Worm (Caenorhabditis elegans) whole organism, L4 larva: Measurements from ENCODE around the gene Y75B12B.11.

ENCODE experiments used
- ama-1 ChIP-seq: fragments of 150-350 bp; optimal IDR thresholded peaks from 2 replicates; lab custom pipeline; 2014; ENCODE audit warnings: inconsistent platforms, mixed read lengths
- daf-12 ChIP-seq: fragments of 150-350 bp; optimal IDR thresholded peaks from 2 replicates; lab custom pipeline; 2014; ENCODE audit warnings: missing biosample characterization, missing genetic modification reagents, missing genetic modification characterization
- lsy-2 ChIP-seq, 2 experiments: fragments of 150-350 bp in 1 of 2; sonication (generic microtip) in 1 of 2; optimal IDR thresholded peaks; 2 replicates each; lab custom pipeline; 2014 to 2017; ENCODE audit warnings: missing biosample characterization in 2 of 2, missing genetic modification characterization in 2 of 2
- mdl-1 ChIP-seq, 2 experiments: fragments of 150-350 bp in 1 of 2; sonication (generic microtip) in 1 of 2; optimal IDR thresholded peaks; 2 replicates each; lab custom pipeline; 2014 to 2017; ENCODE audit warnings: missing biosample characterization in 2 of 2, missing genetic modification characterization in 2 of 2
- unc-62 ChIP-seq, 3 experiments: fragments of 150-350 bp in 1 of 3; sonication (generic microtip); optimal IDR thresholded peaks in 2 of 3; peaks in 1 of 3; 1 replicate in 1 of 3; 2 replicates in 2 of 3; lab custom pipeline; 2014 to 2017; ENCODE audit warnings: missing biosample characterization in 3 of 3, missing genetic modification characterization in 3 of 3, missing genetic modification reagents in 3 of 3, missing genotype in 1 of 3
- zfp-3 ChIP-seq: fragments of 200-800 bp; sonication (Bioruptor generic); conservative IDR thresholded peaks from 2 replicates; pipeline ENCODE4 v1.3.6; 2022; ENCODE audit warnings: missing genetic modification reagents, missing genetic modification characterization, missing compliant biosample characterization

- TF ChIP-seq zfp-3 (GFP tag; lab: Robert Waterston, UW) (no peak), lsy-2 (tag; optimal IDR thresholded peaks at IDR 0.05; lab: Kevin White, UChicago) (no peak), unc-62 (GFP tag; optimal IDR thresholded peaks at IDR 0.05 in 1 of 2; lab: Kevin White, UChicago) (no peak), unc-62 (tag; optimal IDR thresholded peaks at IDR 0.05; lab: Kevin White, UChicago) (no peak), daf-12 (no peak), ama-1 (no peak), mdl-1 (tag; optimal IDR thresholded peaks at IDR 0.05; lab: Kevin White, UChicago) (no peak)
Observed at ce11 chrV:15235661-15236060, 44.6 kb downstream of the Y75B12B.11 start, which contains the start of gene nhr-164.
